Fruit fly (Drosophila melanogaster) whole organism, embryonic: ENCODE measurements around the gene CG42488.
A peak's percentile ranks its signal among the peaks of the same experiment; 100 is the strongest.

Source experiments
- CG1024 ChIP-seq: fragments of 200-800 bp; sonication (Bioruptor generic); IDR thresholded peaks from 2 replicates; pipeline ENCODE4 v1.3.6; 2022; ENCODE audit warnings: missing biosample characterization, missing genetic modification characterization
- CG10565 ChIP-seq: fragments of 200-800 bp; sonication (Bioruptor generic); optimal IDR thresholded peaks from 3 replicates; lab custom pipeline; 2016; ENCODE audit warnings: missing biosample characterization, mild to moderate bottlenecking, missing genetic modification characterization
- CG11398 ChIP-seq: fragments of 200-800 bp; sonication (Bioruptor generic); optimal IDR thresholded peaks from 2 replicates; lab custom pipeline; 2016; ENCODE audit warnings: missing biosample characterization, missing genetic modification characterization
- CG11456 ChIP-seq: fragments of 200-800 bp; sonication (Bioruptor generic); IDR thresholded peaks from 3 replicates; pipeline ENCODE4 v1.3.6; 2022; ENCODE audit warnings: missing biosample characterization, missing genetic modification characterization
- CG12155 ChIP-seq: fragments of 200-800 bp; sonication (Bioruptor generic); optimal IDR thresholded peaks from 3 replicates; lab custom pipeline; 2016; ENCODE audit warnings: missing biosample characterization, missing genetic modification characterization
- CG12236 ChIP-seq: fragments of 200-800 bp; sonication (Bioruptor generic); optimal IDR thresholded peaks from 2 replicates; lab custom pipeline; 2016; ENCODE audit warnings: missing biosample characterization, missing genetic modification characterization
- CG13123 ChIP-seq: fragments of 200-800 bp; sonication (Bioruptor generic); optimal IDR thresholded peaks from 2 replicates; lab custom pipeline; 2016; ENCODE audit warnings: missing biosample characterization, missing genetic modification characterization
- CG14860 ChIP-seq: fragments of 200-800 bp; sonication (Bioruptor generic); IDR thresholded peaks from 3 replicates; pipeline ENCODE4 v1.3.6; 2022; ENCODE audit warnings: missing biosample characterization, missing genetic modification characterization; ENCODE audit not compliant: partially characterized antibody
- CG15073 ChIP-seq: fragments of 200-800 bp; sonication (Bioruptor generic); optimal IDR thresholded peaks from 2 replicates; lab custom pipeline; 2016; ENCODE audit warnings: missing biosample characterization, missing genetic modification characterization
- CG15269 ChIP-seq: fragments of 200-800 bp; sonication (Bioruptor generic); optimal IDR thresholded peaks from 2 replicates; lab custom pipeline; 2018; ENCODE audit warnings: missing biosample characterization, mild to moderate bottlenecking, missing genetic modification characterization, moderate library complexity
- CG17568 ChIP-seq: fragments of 200-800 bp; sonication (Bioruptor generic); optimal IDR thresholded peaks from 2 replicates; lab custom pipeline; 2018; ENCODE audit warnings: missing biosample characterization, mild to moderate bottlenecking, missing genetic modification characterization, moderate library complexity
- CG2129 ChIP-seq: fragments of 200-800 bp; sonication (Bioruptor generic); IDR thresholded peaks from 2 replicates; pipeline ENCODE4 v1.3.6; 2022; ENCODE audit warnings: missing biosample characterization, missing genetic modification characterization; ENCODE audit not compliant: partially characterized antibody
- CG31365 ChIP-seq: fragments of 200-800 bp; sonication (Bioruptor generic); optimal IDR thresholded peaks from 2 replicates; lab custom pipeline; 2018; ENCODE audit warnings: missing biosample characterization, mild to moderate bottlenecking, missing genetic modification characterization
- CG32532 ChIP-seq: fragments of 200-800 bp; sonication (Bioruptor generic); IDR thresholded peaks from 2 replicates; pipeline ENCODE4 v1.3.6; 2022; ENCODE audit warnings: missing biosample characterization, missing genetic modification characterization
- CG33213 ChIP-seq: fragments of 200-800 bp; sonication (Bioruptor generic); optimal IDR thresholded peaks from 3 replicates; lab custom pipeline; 2016; ENCODE audit warnings: missing biosample characterization, missing genetic modification characterization
- CG4404 ChIP-seq: fragments of 200-800 bp; sonication (Bioruptor generic); IDR thresholded peaks from 2 replicates; pipeline ENCODE4 v1.3.6; 2022; ENCODE audit warnings: missing biosample characterization, missing genetic modification characterization
- CG4424 ChIP-seq: fragments of 200-800 bp; sonication (Bioruptor generic); optimal IDR thresholded peaks from 3 replicates; lab custom pipeline; 2016; ENCODE audit warnings: missing biosample characterization, missing genetic modification characterization
- CG7357 ChIP-seq: fragments of 200-800 bp; sonication (Bioruptor generic); IDR thresholded peaks from 3 replicates; pipeline ENCODE4 v1.3.6; 2022; ENCODE audit warnings: missing biosample characterization, missing genetic modification characterization
- CG9817 ChIP-seq: fragments of 200-800 bp; sonication (Bioruptor generic); optimal IDR thresholded peaks from 2 replicates; lab custom pipeline; 2018; ENCODE audit warnings: missing biosample characterization, mild to moderate bottlenecking, missing genetic modification characterization, moderate library complexity
- CTCF ChIP-seq: fragments of 200-800 bp; sonication (Bioruptor generic); optimal IDR thresholded peaks from 2 replicates; lab custom pipeline; 2017; ENCODE audit warnings: missing biosample characterization, mild to moderate bottlenecking, missing genetic modification characterization, moderate library complexity
- Camta ChIP-seq: fragments of 200-800 bp; sonication (Bioruptor generic); optimal IDR thresholded peaks from 2 replicates; lab custom pipeline; 2016; ENCODE audit warnings: missing biosample characterization, missing genetic modification characterization
- HLH4C ChIP-seq: fragments of 200-800 bp; sonication (Bioruptor generic); IDR thresholded peaks from 3 replicates; pipeline ENCODE4 v1.3.6; 2022; ENCODE audit warnings: missing biosample characterization, missing genetic modification characterization; ENCODE audit not compliant: partially characterized antibody
- Hmr ChIP-seq: fragments of 200-800 bp; sonication (Bioruptor generic); optimal IDR thresholded peaks from 3 replicates; lab custom pipeline; 2017; ENCODE audit warnings: mild to moderate bottlenecking, missing biosample characterization, missing genetic modification reagents, missing genetic modification characterization
- Nf-YB ChIP-seq: fragments of 200-800 bp; sonication (Bioruptor generic); optimal IDR thresholded peaks from 3 replicates; lab custom pipeline; 2019; ENCODE audit warnings: missing biosample characterization, mild to moderate bottlenecking, missing genetic modification characterization, moderate library complexity
- PHDP ChIP-seq: fragments of 200-800 bp; sonication (Bioruptor generic); optimal IDR thresholded peaks from 3 replicates; lab custom pipeline; 2018; ENCODE audit warnings: missing biosample characterization, mild to moderate bottlenecking, missing genetic modification characterization, moderate library complexity
- Side ChIP-seq: fragments of 200-800 bp; sonication (Bioruptor generic); optimal IDR thresholded peaks from 2 replicates; lab custom pipeline; 2016; ENCODE audit warnings: missing biosample characterization, missing genetic modification characterization
- Xrp1 ChIP-seq: fragments of 200-800 bp; sonication (Bioruptor generic); IDR thresholded peaks from 2 replicates; pipeline ENCODE4 v1.3.6; 2022; ENCODE audit warnings: missing biosample characterization, missing genetic modification characterization
- al ChIP-seq: fragments of 200-800 bp; sonication (Bioruptor generic); IDR thresholded peaks from 2 replicates; pipeline ENCODE4 v1.3.6; 2022; ENCODE audit warnings: missing biosample characterization, missing genetic modification characterization
- ash1 ChIP-seq: fragments of 200-800 bp; sonication (Bioruptor generic); optimal IDR thresholded peaks from 2 replicates; lab custom pipeline; 2018; ENCODE audit warnings: missing biosample characterization, mild to moderate bottlenecking, missing genetic modification characterization
- bab2 ChIP-seq: fragments of 200-800 bp; sonication (Bioruptor generic); optimal IDR thresholded peaks from 2 replicates; lab custom pipeline; 2016; ENCODE audit warnings: missing biosample characterization, missing genetic modification characterization
- bcd ChIP-seq: fragments of 200-800 bp; sonication (Bioruptor generic); optimal IDR thresholded peaks from 2 replicates; lab custom pipeline; 2017; ENCODE audit warnings: missing biosample characterization, mild to moderate bottlenecking, missing genetic modification characterization
- chn ChIP-seq: fragments of 200-800 bp; sonication (Bioruptor generic); optimal IDR thresholded peaks from 2 replicates; lab custom pipeline; 2016; ENCODE audit warnings: missing biosample characterization, missing genetic modification characterization
- hbn ChIP-seq: fragments of 200-800 bp; sonication (Bioruptor generic); IDR thresholded peaks from 2 replicates; pipeline ENCODE4 v1.3.6; 2022; ENCODE audit warnings: missing biosample characterization, missing genetic modification characterization; ENCODE audit not compliant: partially characterized antibody
- jing ChIP-seq: fragments of 200-800 bp; sonication (Bioruptor generic); optimal IDR thresholded peaks from 2 replicates; lab custom pipeline; 2018; ENCODE audit warnings: missing biosample characterization, mild to moderate bottlenecking, missing genetic modification characterization
- nerfin-2 ChIP-seq: fragments of 200-800 bp; sonication (Bioruptor generic); IDR thresholded peaks from 2 replicates; pipeline ENCODE4 v1.3.6; 2022; ENCODE audit warnings: missing biosample characterization, missing genetic modification characterization; ENCODE audit not compliant: partially characterized antibody
- org-1 ChIP-seq: fragments of 200-800 bp; sonication (Bioruptor generic); optimal IDR thresholded peaks from 2 replicates; lab custom pipeline; 2017; ENCODE audit warnings: missing biosample characterization, missing genetic modification characterization
- pan ChIP-seq, 4 experiments: fragments of >200 bp in 3 of 4; fragments of 200-800 bp in 1 of 4; sonication (Bioruptor generic) in 1 of 4; optimal IDR thresholded peaks in 3 of 4; IDR thresholded peaks in 1 of 4; 2 replicates each; pipeline versions ENCODE4 v1.3.6 to Lab custom; 2017 to 2022; ENCODE audit warnings: missing biosample characterization in 2 of 4, missing genetic modification characterization in 2 of 4, mixed read lengths in 1 of 4
- pita ChIP-seq: fragments of 200-800 bp; sonication (Bioruptor generic); optimal IDR thresholded peaks from 2 replicates; lab custom pipeline; 2017; ENCODE audit warnings: missing biosample characterization, mild to moderate bottlenecking, missing genetic modification characterization
- sc ChIP-seq, 3 experiments: fragments of >200 bp in 2 of 3; fragments of 200-800 bp in 1 of 3; sonication (Bioruptor generic) in 1 of 3; optimal IDR thresholded peaks; 2 replicates in 2 of 3; 3 replicates in 1 of 3; lab custom pipeline; 2017; ENCODE audit warnings: mild to moderate bottlenecking in 1 of 3, missing biosample characterization in 1 of 3, missing genetic modification characterization in 1 of 3, missing genetic modification reagents in 1 of 3
- sd ChIP-seq: fragments of 200-800 bp; sonication (Bioruptor generic); optimal IDR thresholded peaks from 3 replicates; lab custom pipeline; 2018; ENCODE audit warnings: missing biosample characterization, mild to moderate bottlenecking, missing genetic modification characterization, moderate library complexity
- tll ChIP-seq, 2 experiments: fragments of 200-800 bp in 1 of 2; fragments of >200 bp in 1 of 2; sonication (Bioruptor generic) in 1 of 2; optimal IDR thresholded peaks; 2 replicates each; lab custom pipeline; 2017 to 2019; ENCODE audit warnings: missing biosample characterization in 2 of 2, missing genetic modification characterization in 2 of 2, mild to moderate bottlenecking in 1 of 2, moderate library complexity in 1 of 2
- tna ChIP-seq: fragments of 200-800 bp; sonication (Bioruptor generic); IDR thresholded peaks from 2 replicates; pipeline ENCODE4 v1.3.6; 2022; ENCODE audit warnings: missing biosample characterization, missing genetic modification characterization; ENCODE audit not compliant: partially characterized antibody
- toy ChIP-seq: fragments of 200-800 bp; sonication (Bioruptor generic); IDR thresholded peaks from 2 replicates; pipeline ENCODE4 v1.3.6; 2022; ENCODE audit warnings: missing biosample characterization, missing genetic modification characterization
- tup ChIP-seq: fragments of 200-800 bp; sonication (Bioruptor generic); optimal IDR thresholded peaks from 2 replicates; lab custom pipeline; 2016; ENCODE audit warnings: missing biosample characterization, mild to moderate bottlenecking, missing genetic modification characterization, moderate library complexity
- vfl ChIP-seq: fragments of 200-800 bp; sonication (Bioruptor generic); optimal IDR thresholded peaks from 2 replicates; lab custom pipeline; 2016; ENCODE audit warnings: missing biosample characterization, missing genetic modification characterization
- wek ChIP-seq: fragments of 200-800 bp; sonication (Bioruptor generic); optimal IDR thresholded peaks from 3 replicates; lab custom pipeline; 2018; ENCODE audit warnings: missing biosample characterization, mild to moderate bottlenecking, missing genetic modification characterization, moderate library complexity
- zen ChIP-seq: fragments of 200-800 bp; sonication (Bioruptor generic); optimal IDR thresholded peaks from 3 replicates; lab custom pipeline; 2018; ENCODE audit warnings: missing biosample characterization, mild to moderate bottlenecking, missing genetic modification characterization, moderate library complexity

The CG42488 gene

dm6 chr3R:25472635-25473552 is 10.0 kb upstream of the CG42488 start, which contains the start of the genes Fur1 and Vps33B (continued):
- peak; percentile 98 for TF ChIP-seq CG33213 (GFP tag; lab: Kevin White, UChicago)
- peak; percentile 81 for TF ChIP-seq CG1024 (GFP tag; lab: Robert Waterston, UW)
- TF ChIP-seq CG31365 (tag; lab: Kevin White, UChicago) = peak; percentile 77
- peak; percentile 97 for TF ChIP-seq CG12155 (GFP tag; lab: Kevin White, UChicago)
- peak; percentile 92 for TF ChIP-seq CG10565 (GFP tag; lab: Kevin White, UChicago)
- peak; percentile 89 for TF ChIP-seq sd
- TF ChIP-seq sc (optimal IDR thresholded peaks at IDR 0.05; lab: Kevin White, UChicago) = no peak
- peak; percentile 96 for TF ChIP-seq sc (GFP tag; optimal IDR thresholded peaks at IDR 0.05; lab: Kevin White, UChicago)
- TF ChIP-seq pan (optimal IDR thresholded peaks at IDR 0.05; lab: Kevin White, UChicago) = no peak
- TF ChIP-seq pan (GFP tag; optimal IDR thresholded peaks at IDR 0.05 in 1 of 2, IDR thresholded peaks at IDR 0.05 in 1 of 2) = peak in 1 of 2 experiments; percentile 95
- peak; percentile 84 for TF ChIP-seq Nf-YB
- peak; percentile 96 for TF ChIP-seq zen (tag; lab: Kevin White, UChicago)
- TF ChIP-seq chn (GFP tag; lab: Kevin White, UChicago) = peak; percentile 99
- peak; percentile 94 for TF ChIP-seq CG13123
- peak; percentile 97 for TF ChIP-seq CG11398 (GFP tag; lab: Kevin White, UChicago)
- peak; percentile 45 for TF ChIP-seq CG2129 (GFP tag; lab: Robert Waterston, UW)
- peak; percentile 90 for TF ChIP-seq CG15073 (GFP tag; lab: Kevin White, UChicago)
- TF ChIP-seq ash1 (GFP tag; lab: Kevin White, UChicago) = peak; percentile 75
- peak; percentile 69 for TF ChIP-seq tna (GFP tag; lab: Robert Waterston, UW)
- peak; percentile 98 for TF ChIP-seq Side (GFP tag; lab: Kevin White, UChicago)
- peak; percentile 98 for TF ChIP-seq Camta (GFP tag; lab: Kevin White, UChicago)
- TF ChIP-seq wek = peak; percentile 82
- TF ChIP-seq CG32532 (GFP tag; lab: Robert Waterston, UW) = peak; percentile 95
- TF ChIP-seq CTCF (GFP tag; lab: Kevin White, UChicago) = peak; percentile 64
- peak; percentile 96 for TF ChIP-seq CG15269 (tag; lab: Kevin White, UChicago)
- peak; percentile 97 for TF ChIP-seq Hmr (GFP tag; lab: Kevin White, UChicago)
- TF ChIP-seq PHDP = peak; percentile 96
- peak; percentile 28 to 94 for TF ChIP-seq tll (GFP tag; optimal IDR thresholded peaks at IDR 0.05; lab: Kevin White, UChicago)
- TF ChIP-seq CG12236 = peak; percentile 97
- TF ChIP-seq tup (GFP tag; lab: Kevin White, UChicago) = peak; percentile 96
- TF ChIP-seq hbn (GFP tag; lab: Robert Waterston, UW) = peak; percentile 68
- TF ChIP-seq org-1 (GFP tag; lab: Kevin White, UChicago) = peak; percentile 95
- peak; percentile 96 for TF ChIP-seq vfl (GFP tag; lab: Kevin White, UChicago)
- TF ChIP-seq CG17568 (GFP tag; lab: Kevin White, UChicago) = peak; percentile 92
- peak; percentile 92 for TF ChIP-seq jing
- peak; percentile 97 for TF ChIP-seq bcd (GFP tag; lab: Kevin White, UChicago)
- peak; percentile 79 for TF ChIP-seq HLH4C (GFP tag; lab: Robert Waterston, UW)
- peak; percentile 99 for TF ChIP-seq CG4424
- peak; percentile 98 for TF ChIP-seq bab2 (GFP tag; lab: Kevin White, UChicago)
- no peak for TF ChIP-seq pita (GFP tag; lab: Kevin White, UChicago)
- TF ChIP-seq CG7357 = peak; percentile 85
- TF ChIP-seq CG14860 (GFP tag; lab: Robert Waterston, UW) = peak; percentile 73
- TF ChIP-seq CG4404 = peak; percentile 94
- TF ChIP-seq CG11456 = peak; percentile 93; the same call in 2 of the 3 replicates
- peak; percentile 96 for TF ChIP-seq Xrp1 (GFP tag; lab: Robert Waterston, UW)
- peak; percentile 94 for TF ChIP-seq al (GFP tag; lab: Robert Waterston, UW)
- TF ChIP-seq nerfin-2 = peak; percentile 71
- peak; percentile 96 for TF ChIP-seq CG9817 (tag; lab: Kevin White, UChicago)
- peak; percentile 69 for TF ChIP-seq toy (GFP tag; lab: Robert Waterston, UW)
